Worm (Caenorhabditis elegans): Measurements from ENCODE around the gene sams-3.

Gene sams-3

DNA sequence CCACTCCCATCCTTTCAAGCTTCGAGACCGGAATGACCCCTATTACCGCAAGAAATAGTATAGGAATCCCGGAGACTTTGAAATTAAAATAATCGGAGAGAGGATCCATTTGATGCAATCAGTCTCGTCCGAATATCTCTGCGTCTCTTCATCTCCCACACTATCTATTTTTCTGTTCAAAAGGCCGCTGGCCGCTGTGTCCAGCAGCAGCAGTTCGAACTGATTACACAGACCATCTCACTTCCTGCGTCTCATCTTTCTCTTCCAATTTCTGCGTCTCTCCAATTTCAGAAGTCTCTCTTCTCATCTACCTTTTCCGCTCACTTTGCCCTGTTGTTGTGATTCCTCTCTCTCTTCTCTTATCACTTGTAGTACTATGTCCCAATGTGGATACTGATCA lies 31.0 kb upstream of the sams-3 start (continued):
- TF ChIP-seq mdl-1 (tag; optimal IDR thresholded peaks at IDR 0.05), result peak in 1 of 2 experiments; percentile 52
- TF ChIP-seq nhr-25 (tag; optimal IDR thresholded peaks at IDR 0.05; ENCODE audit: borderline replicate concordance, insufficient read depth), result peak; percentile 59
- no peak for TF ChIP-seq ceh-28 (tag; optimal IDR thresholded peaks at IDR 0.05)
- peak; percentile 59 for TF ChIP-seq aha-1 (tag)
- no peak for TF ChIP-seq egl-43 (GFP tag; IDR thresholded peaks at IDR 0.05)
- TF ChIP-seq ztf-11 (tag; optimal IDR thresholded peaks at IDR 0.05), result no peak
- no peak for TF ChIP-seq tag-97 (GFP tag; IDR thresholded peaks at IDR 0.05)
- TF ChIP-seq lsy-2 (tag; optimal IDR thresholded peaks at IDR 0.05), result peak in 1 of 2 experiments; percentile 55
- TF ChIP-seq lim-7 (GFP tag; IDR thresholded peaks at IDR 0.05), result no peak
- peak; percentile 69 for TF ChIP-seq dmd-6 (GFP tag; IDR thresholded peaks at IDR 0.05)
- TF ChIP-seq set-16 (GFP tag; IDR thresholded peaks at IDR 0.05), result no peak
- TF ChIP-seq nhr-237 (tag; optimal IDR thresholded peaks at IDR 0.05), result no peak

DNA sequence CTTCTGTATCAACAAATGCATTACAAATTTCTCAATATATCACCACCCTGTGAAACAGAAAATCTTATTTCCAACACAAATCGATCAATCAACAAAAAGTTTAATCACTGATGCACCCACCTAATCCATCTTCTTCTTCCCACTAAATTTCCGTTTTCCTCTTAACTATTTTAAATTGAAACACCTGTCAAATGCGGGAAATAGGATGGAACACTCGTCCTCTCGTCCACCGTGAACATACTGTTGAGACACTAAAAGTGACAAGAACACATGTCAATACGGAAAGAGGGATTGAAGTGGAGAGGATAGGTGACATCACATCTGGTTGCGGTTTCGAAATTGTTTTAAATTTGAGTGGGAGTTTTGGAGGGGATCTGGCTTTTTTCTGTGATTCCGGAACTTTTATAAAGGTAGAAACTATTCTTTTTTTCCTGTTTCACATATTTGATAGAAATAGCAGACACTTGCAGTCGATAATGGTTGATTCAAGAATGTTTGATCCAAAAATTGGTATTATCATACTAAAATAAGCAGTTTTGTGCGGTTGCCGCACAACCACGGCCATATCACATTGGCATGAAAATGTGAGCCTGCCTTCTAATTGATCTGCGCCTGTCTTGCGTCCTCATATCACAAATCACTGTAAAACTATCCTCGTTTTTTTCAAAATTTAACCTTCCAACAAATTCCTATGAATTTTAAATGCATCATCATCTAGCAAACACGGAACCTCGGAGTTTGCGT lies 28.2 kb upstream of the sams-3 start:
- TF ChIP-seq unc-62 (GFP tag; optimal IDR thresholded peaks at IDR 0.05 in 1 of 2), result peak in 1 of 2 experiments; percentile 56
- TF ChIP-seq unc-62 (tag; optimal IDR thresholded peaks at IDR 0.05), result no peak
- no peak for TF ChIP-seq gei-8 (GFP tag; optimal IDR thresholded peaks at IDR 0.05)
- TF ChIP-seq spr-1 (tag; optimal IDR thresholded peaks at IDR 0.05), result no peak
- TF ChIP-seq dmd-6 (GFP tag; IDR thresholded peaks at IDR 0.05), result no peak
- no peak for TF ChIP-seq D1046.2 (GFP tag; IDR thresholded peaks at IDR 0.05)
- peak; percentile 94 for TF ChIP-seq aha-1 (tag)

DNA sequence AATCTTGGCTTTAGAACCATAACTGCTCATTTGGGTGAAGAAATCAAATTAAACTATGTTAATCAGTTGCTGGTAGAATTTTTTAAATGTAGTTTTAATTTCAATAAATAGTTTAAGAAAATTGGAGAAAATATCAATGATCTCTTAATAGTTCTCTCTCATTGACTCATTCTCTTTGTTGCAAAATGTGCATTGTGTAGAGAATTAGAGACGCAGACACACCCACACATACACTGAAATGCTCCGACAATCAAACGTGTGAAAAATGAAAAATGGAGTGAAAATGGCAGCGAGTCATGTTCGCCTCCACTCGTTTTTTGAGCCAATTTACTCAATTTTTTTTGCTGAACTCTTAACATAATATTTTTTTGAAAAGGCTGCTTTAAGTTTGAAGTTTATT lies 27.5 kb upstream of the sams-3 start:
- TF ChIP-seq rbr-2 (tag; optimal IDR thresholded peaks at IDR 0.05) (no peak), nhr-28 (tag; optimal IDR thresholded peaks at IDR 0.05) (peak; percentile 11), gei-8 (GFP tag; optimal IDR thresholded peaks at IDR 0.05) (no peak), ceh-20 (GFP tag; IDR thresholded peaks at IDR 0.05) (no peak), dmd-8 (GFP tag; IDR thresholded peaks at IDR 0.05) (no peak)

DNA sequence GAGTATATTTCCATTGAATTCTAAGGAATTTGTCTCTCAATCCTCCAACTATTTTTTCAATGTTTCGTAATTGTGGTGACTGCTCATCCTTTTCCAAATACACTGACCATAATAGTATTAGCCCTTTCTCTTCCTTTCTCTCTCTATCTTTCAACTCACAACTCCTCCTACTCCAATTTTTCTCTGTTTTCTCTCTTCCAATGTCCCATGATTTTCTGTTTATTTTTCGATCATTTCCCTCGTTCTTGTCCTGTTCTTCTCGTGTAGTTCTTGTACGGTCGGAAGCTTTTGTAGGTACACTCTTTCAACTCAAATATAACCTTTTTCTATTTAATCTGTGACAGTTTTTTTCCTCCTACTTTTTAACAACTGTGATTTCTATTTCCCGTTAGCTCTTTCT lies 26.5 kb upstream of the sams-3 start:
- peak; percentile 70 for TF ChIP-seq hlh-30 (tag; optimal IDR thresholded peaks at IDR 0.05; ENCODE audit: insufficient read depth)
- TF ChIP-seq spr-3 (GFP tag; optimal IDR thresholded peaks at IDR 0.05), result no peak
- no peak for TF ChIP-seq mdt-29 (GFP tag; IDR thresholded peaks at IDR 0.05)
- no peak for TF ChIP-seq duxl-1 (tag; optimal IDR thresholded peaks at IDR 0.05; ENCODE audit: poor library complexity)
- TF ChIP-seq lin-13 (GFP tag; optimal IDR thresholded peaks at IDR 0.05), result no peak
- no peak for TF ChIP-seq arid-1 (GFP tag; conservative IDR thresholded peaks at IDR 0.05)
- TF ChIP-seq nhr-11 (tag; optimal IDR thresholded peaks at IDR 0.05), result no peak
- TF ChIP-seq zag-1 (tag; optimal IDR thresholded peaks at IDR 0.05), result no peak
- TF ChIP-seq egl-43 (GFP tag; IDR thresholded peaks at IDR 0.05), result no peak
- TF ChIP-seq nhr-42 (GFP tag; IDR thresholded peaks at IDR 0.05), result no peak
- no peak for TF ChIP-seq lsy-2 (tag; optimal IDR thresholded peaks at IDR 0.05)
- no peak for TF ChIP-seq hif-1 (tag; optimal IDR thresholded peaks at IDR 0.05)
- TF ChIP-seq lin-15B (tag; optimal IDR thresholded peaks at IDR 0.05), result no peak
- no peak for TF ChIP-seq pha-4 (GFP tag; IDR thresholded peaks at IDR 0.05)
- TF ChIP-seq pha-4 (tag; optimal IDR thresholded peaks at IDR 0.05), result peak; percentile 95
- no peak for TF ChIP-seq F49E8.2 (tag; optimal IDR thresholded peaks at IDR 0.05; ENCODE audit: borderline replicate concordance)
- TF ChIP-seq daf-16 (GFP tag; optimal IDR thresholded peaks at IDR 0.05), result no peak
- peak; percentile 5 for TF ChIP-seq daf-16 (tag; optimal IDR thresholded peaks at IDR 0.05)
- TF ChIP-seq zip-2 (tag; optimal IDR thresholded peaks at IDR 0.05), result no peak
- no peak for TF ChIP-seq T20F7.1 (GFP tag; optimal IDR thresholded peaks at IDR 0.05)
- TF ChIP-seq pqm-1 (tag; optimal IDR thresholded peaks at IDR 0.05), result peak; percentile 18
- peak; percentile 70 for TF ChIP-seq nhr-28 (tag; optimal IDR thresholded peaks at IDR 0.05)
- TF ChIP-seq zfp-3 (GFP tag; conservative IDR thresholded peaks at IDR 0.05), result no peak
- no peak for TF ChIP-seq rbr-2 (tag; optimal IDR thresholded peaks at IDR 0.05)
- no peak for TF ChIP-seq aha-1 (tag)
- no peak for TF ChIP-seq nhr-48 (tag; optimal IDR thresholded peaks at IDR 0.05)
- no peak for TF ChIP-seq nhr-111 (GFP tag; optimal IDR thresholded peaks at IDR 0.05)
- no peak for TF ChIP-seq fkh-10 (GFP tag; optimal IDR thresholded peaks at IDR 0.05)

All from whole organism, L4 larva.